Fruit fly (Drosophila melanogaster): ENCODE data around the gene eff.

eff gene

dm6 chr3R:14739088-14739487, 2.0 kb downstream of the eff start (continued):
- peak; percentile 63 for TF ChIP-seq nom (GFP tag; optimal IDR thresholded peaks at IDR 0.05)
- TF ChIP-seq Eip74EF (GFP tag; optimal IDR thresholded peaks at IDR 0.05) = no peak
- TF ChIP-seq her (GFP tag; optimal IDR thresholded peaks at IDR 0.05) = no peak
- no peak for TF ChIP-seq CG10431 (GFP tag; optimal IDR thresholded peaks at IDR 0.05)
- TF ChIP-seq jumu (GFP tag; optimal IDR thresholded peaks at IDR 0.05) = no peak
- TF ChIP-seq CG8281 (tag; optimal IDR thresholded peaks at IDR 0.05) = no peak
- TF ChIP-seq repo (GFP tag; optimal IDR thresholded peaks at IDR 0.05) = no peak
- TF ChIP-seq CG4404 (GFP tag; IDR thresholded peaks at IDR 0.05) = no peak
- no peak for TF ChIP-seq CG13775 (GFP tag; optimal IDR thresholded peaks at IDR 0.05)
- no peak for TF ChIP-seq fd102C (GFP tag; optimal IDR thresholded peaks at IDR 0.05)
- TF ChIP-seq Stat92E (GFP tag; optimal IDR thresholded peaks at IDR 0.05) = peak in 1 of 3 experiments; percentile 19
- TF ChIP-seq fu2 (GFP tag; optimal IDR thresholded peaks at IDR 0.05) = no peak
- TF ChIP-seq pnt (GFP tag; optimal IDR thresholded peaks at IDR 0.05) = no peak
- TF ChIP-seq CG4424 (GFP tag; optimal IDR thresholded peaks at IDR 0.05) = no peak
- no peak for TF ChIP-seq CG6854 (GFP tag; optimal IDR thresholded peaks at IDR 0.05)
- no peak for TF ChIP-seq CG34224 (GFP tag; IDR thresholded peaks at IDR 0.05; ENCODE audit: partially characterized antibody)
- TF ChIP-seq CG11723 (GFP tag; optimal IDR thresholded peaks at IDR 0.05) = no peak
- no peak for TF ChIP-seq CG12236 (GFP tag; optimal IDR thresholded peaks at IDR 0.05)
- no peak for TF ChIP-seq HLH54F (GFP tag; optimal IDR thresholded peaks at IDR 0.05)
- no peak for TF ChIP-seq CG14965 (GFP tag; optimal IDR thresholded peaks at IDR 0.05; ENCODE audit: borderline replicate concordance)

dm6 chr3R:14737894-14738860, 2.9 kb downstream of the eff start:
- TF ChIP-seq CG31224 (GFP tag; IDR thresholded peaks at IDR 0.05) (peak; percentile 90), vvl (GFP tag; IDR thresholded peaks at IDR 0.05) (peak; percentile 97), Atf6 (GFP tag; IDR thresholded peaks at IDR 0.05) (peak; percentile 93), hkb (optimal IDR thresholded peaks at IDR 0.05) (no peak), hkb (GFP tag; IDR thresholded peaks at IDR 0.05) (peak; percentile 93), CG30403 (GFP tag; optimal IDR thresholded peaks at IDR 0.05) (peak; percentile 96), CG12659 (GFP tag; optimal IDR thresholded peaks at IDR 0.05) (peak; percentile 95), PHDP (tag; optimal IDR thresholded peaks at IDR 0.05) (peak; percentile 94), ewg (GFP tag; optimal IDR thresholded peaks at IDR 0.05) (peak; percentile 87), Jarid2 (GFP tag; optimal IDR thresholded peaks at IDR 0.05) (peak; percentile 76), CG4424 (GFP tag; optimal IDR thresholded peaks at IDR 0.05) (peak; percentile 92), eve (GFP tag; optimal IDR thresholded peaks at IDR 0.05) (peak in 1 of 2 experiments; percentile 97), CG43689 (GFP tag; IDR thresholded peaks at IDR 0.05) (peak; percentile 84), sima (GFP tag; optimal IDR thresholded peaks at IDR 0.05) (peak; percentile 86), emc (GFP tag; optimal IDR thresholded peaks at IDR 0.05) (peak; percentile 75), Pdp1 (GFP tag; optimal IDR thresholded peaks at IDR 0.05) (peak; percentile 93 to 94), Lim3 (GFP tag; IDR thresholded peaks at IDR 0.05) (peak; percentile 81), klu (GFP tag; IDR thresholded peaks at IDR 0.05) (peak; percentile 90), seq (GFP tag; IDR thresholded peaks at IDR 0.05) (peak; percentile 93), bcd (GFP tag; optimal IDR thresholded peaks at IDR 0.05) (peak; percentile 93), yki (optimal IDR thresholded peaks at IDR 0.05) (no peak), bab2 (GFP tag; optimal IDR thresholded peaks at IDR 0.05) (peak; percentile 92), bigmax (GFP tag; optimal IDR thresholded peaks at IDR 0.05) (peak; percentile 4), oc (tag; optimal IDR thresholded peaks at IDR 0.05) (peak; percentile 94), jumu (GFP tag; optimal IDR thresholded peaks at IDR 0.05) (peak; percentile 86), nom (GFP tag; optimal IDR thresholded peaks at IDR 0.05) (peak; percentile 92), CG14965 (GFP tag; optimal IDR thresholded peaks at IDR 0.05; ENCODE audit: borderline replicate concordance) (peak; percentile 75), pan (optimal IDR thresholded peaks at IDR 0.05) (no peak), pan (GFP tag; optimal IDR thresholded peaks at IDR 0.05 in 1 of 2, IDR thresholded peaks at IDR 0.05 in 1 of 2) (peak in 1 of 2 experiments; percentile 97), CG3726 (GFP tag; IDR thresholded peaks at IDR 0.05) (peak; percentile 94; the same call in 1 of the 3 replicates), odd (GFP tag; optimal IDR thresholded peaks at IDR 0.05) (peak; percentile 86), CG15269 (tag; optimal IDR thresholded peaks at IDR 0.05) (peak; percentile 95)

Measured in whole organism, embryonic.